Fruit fly (Drosophila melanogaster): ENCODE data around the gene CG13901.

Gene CG13901

DNA sequence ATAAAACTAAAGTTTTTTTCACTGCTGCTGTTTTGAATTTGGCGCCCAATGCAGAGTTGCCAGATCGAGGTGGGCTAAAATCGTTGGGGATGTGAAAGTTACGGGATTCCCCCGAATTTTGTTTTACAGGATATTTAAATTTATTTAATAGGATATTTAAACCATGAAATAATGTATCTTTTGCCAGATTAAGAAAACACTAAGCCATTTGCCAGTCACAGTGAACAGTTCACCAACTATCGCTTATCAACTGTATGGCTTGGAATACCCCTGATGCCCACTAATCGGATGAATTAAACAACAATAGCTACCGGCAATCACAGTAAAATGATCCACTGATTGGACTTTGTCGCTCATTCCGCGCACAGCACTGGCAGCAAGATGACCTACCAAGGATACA, 13.4 kb upstream of the CG13901 start, which contains the start of gene Dci (continued):
- no peak for TF ChIP-seq CG17568 (GFP tag; optimal IDR thresholded peaks at IDR 0.05)
- TF ChIP-seq CG12236 (GFP tag; optimal IDR thresholded peaks at IDR 0.05) = no peak
- TF ChIP-seq CG10147 (GFP tag; optimal IDR thresholded peaks at IDR 0.05) = no peak
- TF ChIP-seq chif (GFP tag; optimal IDR thresholded peaks at IDR 0.05) = peak; percentile 72 to 73
- peak; percentile 66 for TF ChIP-seq CG1647 (GFP tag; optimal IDR thresholded peaks at IDR 0.05)
- TF ChIP-seq HLH4C (GFP tag; IDR thresholded peaks at IDR 0.05; ENCODE audit: partially characterized antibody) = peak; percentile 81
- peak; percentile 17 for TF ChIP-seq CG7987 (GFP tag; optimal IDR thresholded peaks at IDR 0.05)
- no peak for TF ChIP-seq Nf-YC (tag; optimal IDR thresholded peaks at IDR 0.05)
- TF ChIP-seq dysf (GFP tag; IDR thresholded peaks at IDR 0.05) = peak; percentile 59
- no peak for TF ChIP-seq CG11504 (tag; optimal IDR thresholded peaks at IDR 0.05)
- no peak for TF ChIP-seq Sry-β (GFP tag; optimal IDR thresholded peaks at IDR 0.05)
- TF ChIP-seq sisA (GFP tag; IDR thresholded peaks at IDR 0.05) = peak; percentile 91
- no peak for TF ChIP-seq run (tag; optimal IDR thresholded peaks at IDR 0.05)
- TF ChIP-seq kay (GFP tag; optimal IDR thresholded peaks at IDR 0.05) = no peak
- peak; percentile 57 for TF ChIP-seq tio (GFP tag; optimal IDR thresholded peaks at IDR 0.05)
- TF ChIP-seq Spps (tag; optimal IDR thresholded peaks at IDR 0.05) = no peak
- no peak for TF ChIP-seq CG3065 (GFP tag; optimal IDR thresholded peaks at IDR 0.05)
- TF ChIP-seq CG30020 (tag; optimal IDR thresholded peaks at IDR 0.05) = no peak
- TF ChIP-seq Side (GFP tag; optimal IDR thresholded peaks at IDR 0.05) = peak; percentile 29
- TF ChIP-seq HmgZ (tag; optimal IDR thresholded peaks at IDR 0.05) = peak; percentile 77
- TF ChIP-seq BtbVII (GFP tag; optimal IDR thresholded peaks at IDR 0.05) = no peak
- no peak for TF ChIP-seq nom (GFP tag; optimal IDR thresholded peaks at IDR 0.05)
- peak; percentile 41 for TF ChIP-seq CG10979 (tag; optimal IDR thresholded peaks at IDR 0.05)
- TF ChIP-seq CG9609 (GFP tag; optimal IDR thresholded peaks at IDR 0.05) = peak; percentile 59
- TF ChIP-seq MESR4 (GFP tag; optimal IDR thresholded peaks at IDR 0.05) = no peak
- TF ChIP-seq Hr51 (GFP tag; optimal IDR thresholded peaks at IDR 0.05) = peak; percentile 53 to 71
- no peak for TF ChIP-seq CG17912 (GFP tag; optimal IDR thresholded peaks at IDR 0.05)
- TF ChIP-seq h (optimal IDR thresholded peaks at IDR 0.05) = no peak
- TF ChIP-seq Gug (GFP tag; IDR thresholded peaks at IDR 0.05) = peak; percentile 41; the same call in 2 of the 4 replicates
- peak; percentile 80 for TF ChIP-seq Ptx1 (GFP tag; IDR thresholded peaks at IDR 0.05)
- TF ChIP-seq tin (GFP tag; optimal IDR thresholded peaks at IDR 0.05) = peak; percentile 56
- peak; percentile 75 for TF ChIP-seq CG11247 (GFP tag; IDR thresholded peaks at IDR 0.05)
- no peak for TF ChIP-seq CG7271 (tag; optimal IDR thresholded peaks at IDR 0.05)
- TF ChIP-seq CG10431 (GFP tag; optimal IDR thresholded peaks at IDR 0.05) = no peak
- TF ChIP-seq CG10274 (GFP tag; optimal IDR thresholded peaks at IDR 0.05) = no peak
- TF ChIP-seq emc (GFP tag; optimal IDR thresholded peaks at IDR 0.05) = no peak
- TF ChIP-seq CG10543 (GFP tag; optimal IDR thresholded peaks at IDR 0.05) = no peak
- peak; percentile 53; the same call in 1 of the 2 replicates for TF ChIP-seq nerfin-2 (GFP tag; IDR thresholded peaks at IDR 0.05; ENCODE audit: partially characterized antibody)
- no peak for TF ChIP-seq CkIIα-i1 (GFP tag; IDR thresholded peaks at IDR 0.05)
- peak; percentile 88 for TF ChIP-seq Scr (GFP tag; IDR thresholded peaks at IDR 0.05; ENCODE audit: partially characterized antibody)
- no peak for TF ChIP-seq CG8281 (tag; optimal IDR thresholded peaks at IDR 0.05)
- peak; percentile 54 for TF ChIP-seq CG8944 (GFP tag; optimal IDR thresholded peaks at IDR 0.05)
- TF ChIP-seq D (optimal IDR thresholded peaks at IDR 0.05) = no peak
- peak; percentile 60 for TF ChIP-seq D (GFP tag; optimal IDR thresholded peaks at IDR 0.05)
- TF ChIP-seq Mad (GFP tag; optimal IDR thresholded peaks at IDR 0.05) = peak; percentile 29
- peak; percentile 63 for TF ChIP-seq bbx (GFP tag; IDR thresholded peaks at IDR 0.05; ENCODE audit: partially characterized antibody)
- no peak for TF ChIP-seq CG4707 (GFP tag; optimal IDR thresholded peaks at IDR 0.05)
- TF ChIP-seq CG8290 (GFP tag; optimal IDR thresholded peaks at IDR 0.05) = no peak
- no peak for TF ChIP-seq CG8290 (tag; optimal IDR thresholded peaks at IDR 0.05)
- peak; percentile 86 for TF ChIP-seq H2.0 (GFP tag; IDR thresholded peaks at IDR 0.05)
- TF ChIP-seq CG9932 (GFP tag; IDR thresholded peaks at IDR 0.05) = peak; percentile 89
- TF ChIP-seq sima (GFP tag; optimal IDR thresholded peaks at IDR 0.05) = no peak

All from whole organism, embryonic.